Fruit fly (Drosophila melanogaster) whole organism, embryonic: ENCODE measurements around the gene snk.

ENCODE experiments used
- Ada2b ChIP-seq: fragments of 200-800 bp; sonication (Bioruptor generic); IDR thresholded peaks from 2 replicates; pipeline ENCODE4 v1.3.6; 2022; ENCODE audit warnings: missing biosample characterization, missing genetic modification characterization
- CG10654 ChIP-seq: fragments of 200-800 bp; sonication (Bioruptor generic); optimal IDR thresholded peaks from 2 replicates; lab custom pipeline; 2016; ENCODE audit warnings: missing biosample characterization, missing genetic modification characterization
- CG12219 ChIP-seq: fragments of 200-800 bp; sonication (Bioruptor generic); optimal IDR thresholded peaks from 3 replicates; lab custom pipeline; 2018; ENCODE audit warnings: missing biosample characterization, mild to moderate bottlenecking, missing genetic modification characterization
- CG16779 ChIP-seq: fragments of 200-800 bp; sonication (Bioruptor generic); IDR thresholded peaks from 2 replicates; pipeline ENCODE4 v1.3.6; 2022; ENCODE audit warnings: missing biosample characterization, missing genetic modification characterization
- CG17912 ChIP-seq: fragments of 200-800 bp; sonication (Bioruptor generic); optimal IDR thresholded peaks from 2 replicates; lab custom pipeline; 2018; ENCODE audit warnings: missing biosample characterization, mild to moderate bottlenecking, missing genetic modification characterization
- CG2120 ChIP-seq: fragments of 200-800 bp; sonication (Bioruptor generic); optimal IDR thresholded peaks from 3 replicates; lab custom pipeline; 2016; ENCODE audit warnings: missing biosample characterization, missing genetic modification characterization
- CG2199 ChIP-seq: fragments of 200-800 bp; sonication (Bioruptor generic); IDR thresholded peaks from 3 replicates; pipeline ENCODE4 v1.3.6; 2022; ENCODE audit warnings: missing biosample characterization, missing genetic modification characterization
- CG2202 ChIP-seq: fragments of 200-800 bp; sonication (Bioruptor generic); optimal IDR thresholded peaks from 2 replicates; lab custom pipeline; 2018; ENCODE audit warnings: missing biosample characterization, mild to moderate bottlenecking, missing genetic modification characterization
- CG2712 ChIP-seq: fragments of 200-800 bp; optimal IDR thresholded peaks from 3 replicates; lab custom pipeline; 2019; ENCODE audit warnings: missing biosample characterization, mild to moderate bottlenecking, missing genetic modification characterization, moderate library complexity
- CG30020 ChIP-seq: fragments of 200-800 bp; optimal IDR thresholded peaks from 2 replicates; lab custom pipeline; 2019; ENCODE audit warnings: missing biosample characterization, mild to moderate bottlenecking, missing genetic modification characterization, moderate library complexity
- CG31224 ChIP-seq: fragments of 200-800 bp; sonication (Bioruptor generic); IDR thresholded peaks from 2 replicates; pipeline ENCODE4 v1.3.6; 2022; ENCODE audit warnings: missing biosample characterization, missing genetic modification characterization
- CG32532 ChIP-seq: fragments of 200-800 bp; sonication (Bioruptor generic); IDR thresholded peaks from 2 replicates; pipeline ENCODE4 v1.3.6; 2022; ENCODE audit warnings: missing biosample characterization, missing genetic modification characterization
- CG32767 ChIP-seq: fragments of 200-800 bp; sonication (Bioruptor generic); IDR thresholded peaks from 2 replicates; pipeline ENCODE4 v1.3.6; 2022; ENCODE audit warnings: missing biosample characterization, missing genetic modification characterization
- CG34224 ChIP-seq: fragments of 200-800 bp; sonication (Bioruptor generic); IDR thresholded peaks from 3 replicates; pipeline ENCODE4 v1.3.6; 2022; ENCODE audit warnings: missing biosample characterization, missing genetic modification characterization; ENCODE audit not compliant: partially characterized antibody
- CG7963 ChIP-seq: fragments of 200-800 bp; sonication (Bioruptor generic); IDR thresholded peaks from 3 replicates; pipeline ENCODE4 v1.3.6; 2022; ENCODE audit warnings: missing biosample characterization, missing genetic modification characterization; ENCODE audit not compliant: partially characterized antibody
- CG8765 ChIP-seq: fragments of 200-800 bp; sonication (Bioruptor generic); IDR thresholded peaks from 2 replicates; pipeline ENCODE4 v1.3.6; 2022; ENCODE audit warnings: missing biosample characterization, missing genetic modification characterization
- CG9727 ChIP-seq: fragments of 200-800 bp; sonication (Bioruptor generic); optimal IDR thresholded peaks from 3 replicates; lab custom pipeline; 2017; ENCODE audit warnings: missing biosample characterization, mild to moderate bottlenecking, missing genetic modification characterization
- CG9797 ChIP-seq: fragments of 200-800 bp; sonication (Bioruptor generic); optimal IDR thresholded peaks from 3 replicates; lab custom pipeline; 2018; ENCODE audit warnings: missing biosample characterization, mild to moderate bottlenecking, missing genetic modification characterization
- CG9817 ChIP-seq: fragments of 200-800 bp; sonication (Bioruptor generic); optimal IDR thresholded peaks from 2 replicates; lab custom pipeline; 2018; ENCODE audit warnings: missing biosample characterization, mild to moderate bottlenecking, missing genetic modification characterization, moderate library complexity
- CTCF ChIP-seq: fragments of 200-800 bp; sonication (Bioruptor generic); optimal IDR thresholded peaks from 2 replicates; lab custom pipeline; 2017; ENCODE audit warnings: missing biosample characterization, mild to moderate bottlenecking, missing genetic modification characterization, moderate library complexity
- Camta ChIP-seq: fragments of 200-800 bp; sonication (Bioruptor generic); optimal IDR thresholded peaks from 2 replicates; lab custom pipeline; 2016; ENCODE audit warnings: missing biosample characterization, missing genetic modification characterization
- Dek ChIP-seq: fragments of 200-800 bp; sonication (Bioruptor generic); optimal IDR thresholded peaks from 3 replicates; lab custom pipeline; 2019; ENCODE audit warnings: missing biosample characterization, mild to moderate bottlenecking, missing genetic modification characterization, moderate library complexity
- Dip2 ChIP-seq: fragments of 200-800 bp; sonication (Bioruptor generic); IDR thresholded peaks from 2 replicates; pipeline ENCODE4 v1.3.6; 2022; ENCODE audit warnings: missing biosample characterization, missing genetic modification characterization
- Ets97D ChIP-seq: fragments of 200-800 bp; sonication (Bioruptor generic); optimal IDR thresholded peaks from 3 replicates; lab custom pipeline; 2016; ENCODE audit warnings: missing biosample characterization, missing genetic modification characterization
- Gug ChIP-seq: fragments of 200-800 bp; sonication (Bioruptor generic); IDR thresholded peaks from 4 replicates; pipeline ENCODE4 v1.3.6; 2022; ENCODE audit warnings: missing biosample characterization, missing genetic modification characterization
- Max ChIP-seq: fragments of 200-800 bp; sonication (Bioruptor generic); optimal IDR thresholded peaks from 2 replicates; lab custom pipeline; 2016; ENCODE audit warnings: missing biosample characterization, mild to moderate bottlenecking, missing genetic modification characterization
- TFAM ChIP-seq: fragments of 200-800 bp; sonication (Bioruptor generic); optimal IDR thresholded peaks from 2 replicates; lab custom pipeline; 2017; ENCODE audit warnings: missing biosample characterization, missing genetic modification characterization, inconsistent platforms
- Vsx1 ChIP-seq: fragments of 200-800 bp; sonication (Bioruptor generic); optimal IDR thresholded peaks from 2 replicates; lab custom pipeline; 2017; ENCODE audit warnings: missing biosample characterization, mild to moderate bottlenecking, missing genetic modification characterization, missing genetic modification reagents
- amos ChIP-seq: fragments of 200-800 bp; sonication (Bioruptor generic); IDR thresholded peaks from 2 replicates; pipeline ENCODE4 v1.3.6; 2022; ENCODE audit warnings: missing biosample characterization, missing genetic modification characterization; ENCODE audit not compliant: partially characterized antibody
- bbx ChIP-seq: fragments of 200-800 bp; sonication (Bioruptor generic); IDR thresholded peaks from 2 replicates; pipeline ENCODE4 v1.3.6; 2022; ENCODE audit warnings: missing biosample characterization, missing genetic modification characterization; ENCODE audit not compliant: partially characterized antibody
- chif ChIP-seq, 2 experiments: fragments of 200-800 bp; sonication (Bioruptor generic); optimal IDR thresholded peaks; 3 replicates each; lab custom pipeline; 2016; ENCODE audit warnings: missing biosample characterization in 2 of 2, missing genetic modification characterization in 2 of 2
- dpn ChIP-seq, 2 experiments: fragments of 200-800 bp; sonication (Bioruptor generic); optimal IDR thresholded peaks; 3 replicates each; lab custom pipeline; 2016; ENCODE audit warnings: missing biosample characterization in 2 of 2, missing genetic modification characterization in 2 of 2
- emc ChIP-seq: fragments of 200-800 bp; sonication (Bioruptor generic); optimal IDR thresholded peaks from 2 replicates; lab custom pipeline; 2016; ENCODE audit warnings: missing biosample characterization, missing genetic modification characterization
- exex ChIP-seq: fragments of 200-800 bp; sonication (Bioruptor generic); optimal IDR thresholded peaks from 4 replicates; lab custom pipeline; 2018; ENCODE audit warnings: missing biosample characterization, mild to moderate bottlenecking, missing genetic modification characterization, moderate library complexity
- grn ChIP-seq: fragments of 200-800 bp; sonication (Bioruptor generic); optimal IDR thresholded peaks from 3 replicates; lab custom pipeline; 2017; ENCODE audit warnings: missing biosample characterization, missing genetic modification characterization
- inv ChIP-seq: fragments of 200-800 bp; sonication (Bioruptor generic); IDR thresholded peaks from 2 replicates; pipeline ENCODE4 v1.3.6; 2022; ENCODE audit warnings: missing biosample characterization, missing genetic modification characterization; ENCODE audit not compliant: partially characterized antibody
- kah ChIP-seq: fragments of 200-800 bp; sonication (Bioruptor generic); optimal IDR thresholded peaks from 2 replicates; lab custom pipeline; 2018; ENCODE audit warnings: missing biosample characterization, mild to moderate bottlenecking, missing genetic modification characterization
- kni ChIP-seq: fragments of 200-800 bp; sonication (Bioruptor generic); optimal IDR thresholded peaks from 3 replicates; lab custom pipeline; 2017; ENCODE audit warnings: mild to moderate bottlenecking, missing biosample characterization, missing genetic modification reagents, missing genetic modification characterization
- knrl ChIP-seq: fragments of 200-800 bp; sonication (Bioruptor generic); IDR thresholded peaks from 3 replicates; pipeline ENCODE4 v1.3.6; 2022; ENCODE audit warnings: missing biosample characterization, missing genetic modification characterization; ENCODE audit not compliant: partially characterized antibody
- lilli ChIP-seq: fragments of 200-800 bp; sonication (Bioruptor generic); optimal IDR thresholded peaks from 3 replicates; lab custom pipeline; 2016; ENCODE audit warnings: missing biosample characterization, missing genetic modification characterization
- luna ChIP-seq: fragments of 200-800 bp; sonication (Bioruptor generic); optimal IDR thresholded peaks from 2 replicates; lab custom pipeline; 2016; ENCODE audit warnings: missing biosample characterization, missing genetic modification characterization
- nau ChIP-seq: fragments of 200-800 bp; sonication (Bioruptor generic); optimal IDR thresholded peaks from 3 replicates; lab custom pipeline; 2017; ENCODE audit warnings: missing biosample characterization, mild to moderate bottlenecking, missing genetic modification characterization, missing genetic modification reagents
- nom ChIP-seq: fragments of 200-800 bp; sonication (Bioruptor generic); optimal IDR thresholded peaks from 2 replicates; lab custom pipeline; 2017; ENCODE audit warnings: missing biosample characterization, missing genetic modification characterization, mild to moderate bottlenecking, moderate library complexity, missing genetic modification reagents
- onecut ChIP-seq: fragments of 200-800 bp; sonication (Bioruptor generic); IDR thresholded peaks from 2 replicates; pipeline ENCODE4 v1.3.6; 2022; ENCODE audit warnings: missing biosample characterization, missing genetic modification characterization
- p53 ChIP-seq: fragments of 200-800 bp; sonication (Bioruptor generic); optimal IDR thresholded peaks from 2 replicates; lab custom pipeline; 2016; ENCODE audit warnings: missing biosample characterization, missing genetic modification characterization
- pho ChIP-seq: fragments of 200-800 bp; sonication (Bioruptor generic); optimal IDR thresholded peaks from 2 replicates; lab custom pipeline; 2016; ENCODE audit warnings: missing biosample characterization, missing genetic modification characterization
- seq ChIP-seq: fragments of 200-800 bp; sonication (Bioruptor generic); IDR thresholded peaks from 2 replicates; pipeline ENCODE4 v1.3.6; 2022; ENCODE audit warnings: missing biosample characterization, missing genetic modification characterization
- shn ChIP-seq: fragments of 200-800 bp; sonication (Bioruptor generic); optimal IDR thresholded peaks from 3 replicates; lab custom pipeline; 2016; ENCODE audit warnings: missing biosample characterization, missing genetic modification characterization
- trem ChIP-seq: fragments of 200-800 bp; optimal IDR thresholded peaks from 3 replicates; lab custom pipeline; 2019; ENCODE audit warnings: missing biosample characterization, mild to moderate bottlenecking, missing genetic modification characterization, moderate library complexity

snk gene

DNA sequence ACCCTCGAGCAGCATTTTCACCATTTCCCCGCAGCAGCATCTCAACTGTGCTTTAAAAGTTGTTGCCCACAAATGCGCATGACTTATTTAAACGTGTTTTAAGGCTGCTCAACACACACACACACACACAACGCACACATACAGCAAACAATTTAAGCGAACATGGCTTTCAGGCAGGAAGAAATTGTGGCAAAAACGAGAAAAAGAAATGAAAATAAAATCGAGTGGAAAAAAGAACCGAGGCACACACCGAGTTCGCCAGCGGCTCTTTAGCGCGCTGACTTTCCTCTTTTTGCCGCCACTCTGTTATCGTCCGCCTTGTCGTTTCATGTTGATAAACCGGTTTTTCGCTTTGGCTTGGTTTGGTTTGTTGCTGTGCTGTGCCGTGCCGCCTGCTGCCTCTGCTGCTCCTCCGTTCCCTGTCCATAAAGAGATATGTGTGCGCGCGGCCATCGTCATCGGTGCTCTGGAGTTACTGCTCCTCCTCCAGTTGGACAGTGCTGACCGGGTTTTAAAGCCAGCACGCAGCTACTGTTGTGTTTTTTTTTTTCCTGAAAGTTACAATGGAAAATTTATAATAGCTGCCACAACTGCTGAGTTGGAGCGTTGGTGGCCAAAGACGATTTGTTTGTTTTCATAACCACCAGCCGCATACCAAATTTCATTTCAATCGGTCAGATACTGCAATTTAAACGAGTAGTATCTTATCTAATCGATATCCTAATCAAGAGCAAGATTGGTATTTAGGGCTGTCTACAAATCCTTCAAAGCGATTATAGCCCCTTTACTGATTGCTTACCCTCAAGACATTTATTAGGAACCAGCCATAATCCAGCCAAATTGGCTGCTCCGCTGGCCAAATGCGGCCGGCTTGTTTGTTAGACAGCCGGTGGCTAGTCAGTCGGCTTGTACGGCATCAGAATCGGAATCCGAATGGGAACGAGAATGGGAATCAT is 26.5 kb downstream of the snk start (continued):
- no peak for TF ChIP-seq Dip2 (GFP tag; lab: Robert Waterston, UW)
- no peak for TF ChIP-seq emc
- TF ChIP-seq CG34224 (GFP tag; lab: Robert Waterston, UW) = no peak
- no peak for TF ChIP-seq CG17912 (GFP tag; lab: Kevin White, UChicago)
- no peak for TF ChIP-seq CG9797 (GFP tag; lab: Kevin White, UChicago)
- TF ChIP-seq shn (GFP tag; lab: Kevin White, UChicago) = peak; percentile 47
- TF ChIP-seq CG2712 = peak; percentile 18
- TF ChIP-seq Ada2b (GFP tag; lab: Robert Waterston, UW) = no peak
- TF ChIP-seq CG32767 (GFP tag; lab: Robert Waterston, UW) = 0 out of 2 replicates have a peak, but pooled peaks have one; percentile 14
- peak; percentile 16 for TF ChIP-seq lilli (GFP tag; lab: Kevin White, UChicago)
- TF ChIP-seq dpn (GFP tag; optimal IDR thresholded peaks at IDR 0.05; lab: Kevin White, UChicago) = peak in 1 of 2 experiments; percentile 12
- 0 out of 2 replicates have a peak, but pooled peaks have one; percentile 4 for TF ChIP-seq onecut
- TF ChIP-seq CG32532 (GFP tag; lab: Robert Waterston, UW) = peak; percentile 55
- no peak for TF ChIP-seq p53 (GFP tag; lab: Kevin White, UChicago)
- TF ChIP-seq kni (GFP tag; lab: Kevin White, UChicago) = peak; percentile 56
- TF ChIP-seq TFAM = no peak
- TF ChIP-seq grn = peak; percentile 88
- no peak for TF ChIP-seq Dek
- no peak for TF ChIP-seq Camta (GFP tag; lab: Kevin White, UChicago)
- TF ChIP-seq CG12219 (GFP tag; lab: Kevin White, UChicago) = no peak
- no peak for TF ChIP-seq Ets97D (GFP tag; lab: Kevin White, UChicago)
- no peak for TF ChIP-seq amos (GFP tag; lab: Robert Waterston, UW)
- no peak for TF ChIP-seq Gug (GFP tag; lab: Robert Waterston, UW)
- TF ChIP-seq nom = peak; percentile 68
- TF ChIP-seq Max = no peak
- TF ChIP-seq chif (GFP tag; optimal IDR thresholded peaks at IDR 0.05; lab: Kevin White, UChicago) = peak in 1 of 2 experiments; percentile 27
- TF ChIP-seq CG2199 = peak; percentile 50; the same call in 2 of the 3 replicates
- TF ChIP-seq luna = no peak
- no peak for TF ChIP-seq seq (GFP tag; lab: Robert Waterston, UW)
- TF ChIP-seq CG9727 (GFP tag; lab: Kevin White, UChicago) = no peak
- TF ChIP-seq CG10654 (GFP tag; lab: Kevin White, UChicago) = no peak
- TF ChIP-seq Vsx1 (GFP tag; lab: Kevin White, UChicago) = no peak
- peak; percentile 9; the same call in 1 of the 2 replicates for TF ChIP-seq bbx (GFP tag; lab: Robert Waterston, UW)
- no peak for TF ChIP-seq knrl (GFP tag; lab: Robert Waterston, UW)
- peak; percentile 22; the same call in 1 of the 2 replicates for TF ChIP-seq CG8765 (GFP tag; lab: Robert Waterston, UW)
- no peak for TF ChIP-seq CG7963
- no peak for TF ChIP-seq CTCF (GFP tag; lab: Kevin White, UChicago)
- peak; percentile 70 for TF ChIP-seq exex
- no peak for TF ChIP-seq CG9817 (tag; lab: Kevin White, UChicago)
- TF ChIP-seq nau (GFP tag; lab: Kevin White, UChicago) = no peak
- peak; percentile 59 for TF ChIP-seq CG2120 (GFP tag; lab: Kevin White, UChicago)
- peak; percentile 59 for TF ChIP-seq CG31224 (GFP tag; lab: Robert Waterston, UW)
- no peak for TF ChIP-seq CG16779 (GFP tag; lab: Robert Waterston, UW)
- TF ChIP-seq kah (GFP tag; lab: Kevin White, UChicago) = no peak
- no peak for TF ChIP-seq inv (GFP tag; lab: Robert Waterston, UW)
- peak; percentile 18 for TF ChIP-seq pho (GFP tag; lab: Kevin White, UChicago)
- no peak for TF ChIP-seq CG2202 (tag; lab: Kevin White, UChicago)
- no peak for TF ChIP-seq CG30020
- no peak for TF ChIP-seq trem (tag; lab: Kevin White, UChicago)
